Worm (Caenorhabditis elegans) whole organism, midembryonic: ENCODE results near the gene F53G2.2.
A peak's percentile ranks its signal among the peaks of the same experiment; 100 is the strongest.

Experiments
- T22C8.4 ChIP-seq: fragments of 200-800 bp; sonication (Bioruptor generic); IDR thresholded peaks from 2 replicates; pipeline ENCODE4 v1.3.6; 2022; ENCODE audit warnings: missing genetic modification characterization, missing compliant biosample characterization
- flt-1 ChIP-seq: fragments of 200-800 bp; sonication (Bioruptor generic); IDR thresholded peaks from 2 replicates; pipeline ENCODE4 v1.3.6; 2022; ENCODE audit warnings: missing genetic modification characterization, missing compliant biosample characterization
- klf-2 ChIP-seq: fragments of 200-800 bp; sonication (Bioruptor generic); conservative IDR thresholded peaks from 2 replicates; pipeline ENCODE4 v1.3.6; 2022; ENCODE audit warnings: missing genetic modification reagents, missing genetic modification characterization, missing compliant biosample characterization
- med-1 ChIP-seq: sonication (generic microtip); optimal IDR thresholded peaks from 2 replicates; lab custom pipeline; 2017; ENCODE audit warnings: missing genetic modification characterization, mild to moderate bottlenecking, missing compliant biosample characterization, antibody characterized with exemption, missing genetic modification reagents; ENCODE audit not compliant: insufficient read depth
- ref-1 ChIP-seq: fragments of 200-800 bp; sonication (Bioruptor generic); conservative IDR thresholded peaks from 2 replicates; pipeline ENCODE4 v1.3.6; 2022; ENCODE audit warnings: missing genetic modification reagents, missing genetic modification characterization, missing compliant biosample characterization
- ztf-23 ChIP-seq: fragments of 200-800 bp; sonication (Bioruptor generic); IDR thresholded peaks from 2 replicates; pipeline ENCODE4 v1.3.6; 2022; ENCODE audit warnings: missing genetic modification reagents, missing genetic modification characterization, missing compliant biosample characterization

- no peak for TF ChIP-seq flt-1 (GFP tag; lab: Robert Waterston, UW)
- TF ChIP-seq T22C8.4 (GFP tag; lab: Robert Waterston, UW): peak; percentile 48
- TF ChIP-seq ztf-23 (GFP tag; lab: Robert Waterston, UW): no peak
- 0 out of 2 replicates have a peak, but pooled peaks have one; percentile 34 for TF ChIP-seq klf-2 (GFP tag; lab: Robert Waterston, UW)
- no peak for TF ChIP-seq ref-1 (GFP tag; lab: Robert Waterston, UW)
- TF ChIP-seq med-1: no peak
Measured at ce11 chrII:2450990-2451389, 30.7 kb upstream of the F53G2.2 start.
